Worm (Caenorhabditis elegans): ENCODE measurements around the gene tsfm-1.

DNA sequence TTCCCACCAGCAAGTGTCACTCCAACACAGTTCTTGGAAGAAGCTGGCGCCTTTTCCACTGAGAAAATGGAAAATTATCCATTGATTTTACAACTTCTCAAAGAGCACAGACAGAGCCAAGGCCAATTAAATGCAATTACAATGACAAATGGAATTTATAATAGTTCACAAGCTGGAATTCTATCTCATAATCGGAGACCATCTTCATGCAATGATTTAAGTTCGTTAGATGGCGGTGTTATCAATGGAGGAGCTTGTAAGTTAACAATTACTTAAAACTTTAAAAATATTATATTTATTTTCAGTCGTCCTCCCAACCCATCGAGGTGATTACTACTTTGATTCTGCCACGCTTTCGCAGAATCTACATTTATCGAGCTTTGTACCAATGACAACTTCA lies 34.3 kb upstream of the tsfm-1 start:
- no peak for TF ChIP-seq ceh-43 (GFP tag; optimal IDR thresholded peaks at IDR 0.05)
- no peak for TF ChIP-seq nhr-12 (tag; optimal IDR thresholded peaks at IDR 0.05)
- no peak for TF ChIP-seq tbx-8 (GFP tag; optimal IDR thresholded peaks at IDR 0.05)
- TF ChIP-seq nhr-28 (tag; optimal IDR thresholded peaks at IDR 0.05): no peak
